Fruit fly (Drosophila melanogaster): ENCODE data around the gene PMP34.

dm6 chr3L:4272167-4272773, 46.3 kb upstream of the PMP34 start:
- no peak for TF ChIP-seq CG8478 (optimal IDR thresholded peaks at IDR 0.05)
- TF ChIP-seq CTCF (optimal IDR thresholded peaks at IDR 0.05), result no peak
